Fruit fly (Drosophila melanogaster) whole organism, embryonic: ENCODE measurements around the gene CG18478.

Experiments
- CG10147 ChIP-seq: fragments of 200-800 bp; sonication (Bioruptor generic); optimal IDR thresholded peaks from 2 replicates; lab custom pipeline; 2019; ENCODE audit warnings: missing biosample characterization, mild to moderate bottlenecking, missing genetic modification characterization, moderate library complexity
- CG12071 ChIP-seq: fragments of 200-800 bp; sonication (Bioruptor generic); optimal IDR thresholded peaks from 3 replicates; lab custom pipeline; 2018; ENCODE audit warnings: missing biosample characterization, mild to moderate bottlenecking, missing genetic modification characterization
- CG12942 ChIP-seq: fragments of 200-800 bp; sonication (Bioruptor generic); optimal IDR thresholded peaks from 3 replicates; lab custom pipeline; 2016; ENCODE audit warnings: missing biosample characterization, missing genetic modification characterization
- CG13287 ChIP-seq: fragments of 200-800 bp; sonication (Bioruptor generic); IDR thresholded peaks from 2 replicates; pipeline ENCODE4 v1.3.6; 2022; ENCODE audit warnings: missing biosample characterization, missing genetic modification characterization; ENCODE audit not compliant: partially characterized antibody
- CG13296 ChIP-seq: fragments of 200-800 bp; sonication (Bioruptor generic); optimal IDR thresholded peaks from 3 replicates; lab custom pipeline; 2018; ENCODE audit warnings: missing biosample characterization, mild to moderate bottlenecking, missing genetic modification characterization
- CG15696 ChIP-seq: fragments of 200-800 bp; sonication (Bioruptor generic); optimal IDR thresholded peaks from 2 replicates; lab custom pipeline; 2019; ENCODE audit warnings: missing biosample characterization, mild to moderate bottlenecking, missing genetic modification characterization, moderate library complexity
- CG1647 ChIP-seq: fragments of 200-800 bp; sonication (Bioruptor generic); optimal IDR thresholded peaks from 3 replicates; lab custom pipeline; 2016; ENCODE audit warnings: missing biosample characterization, missing genetic modification characterization
- CG16815 ChIP-seq: fragments of 200-800 bp; sonication (Bioruptor generic); optimal IDR thresholded peaks from 3 replicates; lab custom pipeline; 2017; ENCODE audit warnings: missing biosample characterization, mild to moderate bottlenecking, missing genetic modification characterization
- CG17829 ChIP-seq: fragments of 200-800 bp; optimal IDR thresholded peaks from 2 replicates; lab custom pipeline; 2019; ENCODE audit warnings: missing biosample characterization, mild to moderate bottlenecking, missing genetic modification characterization, moderate library complexity
- CG18476 ChIP-seq: fragments of 200-800 bp; sonication (Bioruptor generic); optimal IDR thresholded peaks from 2 replicates; lab custom pipeline; 2016; ENCODE audit warnings: missing biosample characterization, mild to moderate bottlenecking, missing genetic modification characterization
- CG18599 ChIP-seq: fragments of 200-800 bp; sonication (Bioruptor generic); optimal IDR thresholded peaks from 3 replicates; lab custom pipeline; 2017; ENCODE audit warnings: missing biosample characterization, missing genetic modification characterization, mild to moderate bottlenecking, moderate library complexity, missing genetic modification reagents
- CG30403 ChIP-seq: fragments of 200-800 bp; sonication (Bioruptor generic); optimal IDR thresholded peaks from 3 replicates; lab custom pipeline; 2016; ENCODE audit warnings: missing biosample characterization, missing genetic modification characterization
- CG32772 ChIP-seq: fragments of 200-800 bp; sonication (Bioruptor generic); IDR thresholded peaks from 2 replicates; pipeline ENCODE4 v1.3.6; 2022; ENCODE audit warnings: missing biosample characterization, missing genetic modification characterization
- CG3726 ChIP-seq: fragments of 200-800 bp; sonication (Bioruptor generic); IDR thresholded peaks from 3 replicates; pipeline ENCODE4, ENCODE4 v1.3.6; 2022; ENCODE audit warnings: missing biosample characterization, missing genetic modification characterization
- CG4617 ChIP-seq: fragments of 200-800 bp; sonication (Bioruptor generic); optimal IDR thresholded peaks from 3 replicates; lab custom pipeline; 2016; ENCODE audit warnings: missing biosample characterization, missing genetic modification characterization, borderline replicate concordance
- CG5245 ChIP-seq: fragments of 200-800 bp; sonication (Bioruptor generic); optimal IDR thresholded peaks from 3 replicates; lab custom pipeline; 2016; ENCODE audit warnings: missing biosample characterization, missing genetic modification characterization
- CG7271 ChIP-seq: fragments of 200-800 bp; sonication (Bioruptor generic); optimal IDR thresholded peaks from 2 replicates; lab custom pipeline; 2018; ENCODE audit warnings: missing biosample characterization, mild to moderate bottlenecking, missing genetic modification characterization, moderate library complexity
- CG7987 ChIP-seq: fragments of 200-800 bp; sonication (Bioruptor generic); optimal IDR thresholded peaks from 2 replicates; lab custom pipeline; 2018; ENCODE audit warnings: missing biosample characterization, mild to moderate bottlenecking, missing genetic modification characterization, moderate library complexity
- CG8359 ChIP-seq: fragments of 200-800 bp; sonication (Bioruptor generic); optimal IDR thresholded peaks from 2 replicates; lab custom pipeline; 2017; ENCODE audit warnings: missing biosample characterization, mild to moderate bottlenecking, missing genetic modification characterization, borderline replicate concordance
- CTCF ChIP-seq: fragments of 200-800 bp; sonication (Bioruptor generic); optimal IDR thresholded peaks from 2 replicates; lab custom pipeline; 2017; ENCODE audit warnings: missing biosample characterization, mild to moderate bottlenecking, missing genetic modification characterization, moderate library complexity
- Dad ChIP-seq: fragments of 200-800 bp; sonication (Bioruptor generic); optimal IDR thresholded peaks from 3 replicates; lab custom pipeline; 2016; ENCODE audit warnings: missing biosample characterization, missing genetic modification characterization
- Ets65A ChIP-seq: fragments of 200-800 bp; sonication (Bioruptor generic); peaks from one replicate; lab custom pipeline; 2016; ENCODE audit warnings: missing biosample characterization, missing genetic modification characterization
- Hand ChIP-seq: fragments of 200-800 bp; sonication (Bioruptor generic); optimal IDR thresholded peaks from 2 replicates; lab custom pipeline; 2017; ENCODE audit warnings: mild to moderate bottlenecking, missing biosample characterization, missing genetic modification reagents, missing genetic modification characterization
- Hey ChIP-seq: fragments of 200-800 bp; sonication (Bioruptor generic); optimal IDR thresholded peaks from 3 replicates; lab custom pipeline; 2018; ENCODE audit warnings: missing biosample characterization, mild to moderate bottlenecking, missing genetic modification characterization
- Hr78 ChIP-seq, 2 experiments: fragments of 200-800 bp in 1 of 2; fragments of >200 bp in 1 of 2; sonication (Bioruptor generic) in 1 of 2; optimal IDR thresholded peaks; 2 replicates each; lab custom pipeline; 2017 to 2019; ENCODE audit warnings: missing biosample characterization in 2 of 2, missing genetic modification characterization in 2 of 2, mild to moderate bottlenecking in 1 of 2, moderate library complexity in 1 of 2
- Lhr ChIP-seq: fragments of 200-800 bp; sonication (Bioruptor generic); optimal IDR thresholded peaks from 3 replicates; lab custom pipeline; 2017; ENCODE audit warnings: mild to moderate bottlenecking, missing biosample characterization, missing genetic modification reagents, missing genetic modification characterization
- Mes4 ChIP-seq: fragments of 200-800 bp; sonication (Bioruptor generic); optimal IDR thresholded peaks from 2 replicates; lab custom pipeline; 2016; ENCODE audit warnings: missing biosample characterization, missing genetic modification characterization
- NC2α ChIP-seq: fragments of 200-800 bp; sonication (Bioruptor generic); optimal IDR thresholded peaks from 2 replicates; lab custom pipeline; 2016; ENCODE audit warnings: missing biosample characterization, missing genetic modification characterization
- NC2β ChIP-seq: fragments of 200-800 bp; sonication (Bioruptor generic); optimal IDR thresholded peaks from 2 replicates; lab custom pipeline; 2016; ENCODE audit warnings: missing biosample characterization, missing genetic modification characterization
- Poxn ChIP-seq: fragments of 200-800 bp; sonication (Bioruptor generic); IDR thresholded peaks from 2 replicates; pipeline ENCODE4 v1.3.6; 2022; ENCODE audit warnings: missing biosample characterization, missing genetic modification characterization
- al ChIP-seq: fragments of 200-800 bp; sonication (Bioruptor generic); IDR thresholded peaks from 2 replicates; pipeline ENCODE4 v1.3.6; 2022; ENCODE audit warnings: missing biosample characterization, missing genetic modification characterization
- amos ChIP-seq: fragments of 200-800 bp; sonication (Bioruptor generic); IDR thresholded peaks from 2 replicates; pipeline ENCODE4 v1.3.6; 2022; ENCODE audit warnings: missing biosample characterization, missing genetic modification characterization; ENCODE audit not compliant: partially characterized antibody
- ap ChIP-seq: fragments of 200-800 bp; sonication (Bioruptor generic); IDR thresholded peaks from 2 replicates; pipeline ENCODE4 v1.3.6; 2022; ENCODE audit warnings: missing biosample characterization, missing genetic modification characterization
- crp ChIP-seq, 2 experiments: fragments of 200-800 bp; sonication (Bioruptor generic); optimal IDR thresholded peaks; 2 replicates in 1 of 2; 3 replicates in 1 of 2; lab custom pipeline; 2017; ENCODE audit warnings: missing biosample characterization in 2 of 2, missing genetic modification characterization in 2 of 2, mild to moderate bottlenecking in 1 of 2, moderate library complexity in 1 of 2
- da ChIP-seq: fragments of 200-800 bp; sonication (Bioruptor generic); optimal IDR thresholded peaks from 2 replicates; lab custom pipeline; 2016; ENCODE audit warnings: missing biosample characterization, missing genetic modification characterization
- dmrt11E ChIP-seq: fragments of 200-800 bp; sonication (Bioruptor generic); optimal IDR thresholded peaks from 3 replicates; lab custom pipeline; 2018; ENCODE audit warnings: missing biosample characterization, mild to moderate bottlenecking, missing genetic modification characterization, moderate library complexity
- exex ChIP-seq: fragments of 200-800 bp; sonication (Bioruptor generic); optimal IDR thresholded peaks from 4 replicates; lab custom pipeline; 2018; ENCODE audit warnings: missing biosample characterization, mild to moderate bottlenecking, missing genetic modification characterization, moderate library complexity
- eyg ChIP-seq: fragments of 200-800 bp; sonication (Bioruptor generic); optimal IDR thresholded peaks from 3 replicates; lab custom pipeline; 2016; ENCODE audit warnings: missing biosample characterization, missing genetic modification characterization
- fd96Cb ChIP-seq: fragments of 200-800 bp; sonication (Bioruptor generic); optimal IDR thresholded peaks from 2 replicates; lab custom pipeline; 2018; ENCODE audit warnings: missing biosample characterization, mild to moderate bottlenecking, missing genetic modification characterization, moderate library complexity
- ftz-f1 ChIP-seq: fragments of 200-800 bp; sonication (Bioruptor generic); optimal IDR thresholded peaks from 2 replicates; lab custom pipeline; 2016; ENCODE audit warnings: missing biosample characterization, missing genetic modification characterization
- fu2 ChIP-seq: fragments of 200-800 bp; sonication (Bioruptor generic); optimal IDR thresholded peaks from 2 replicates; lab custom pipeline; 2016; ENCODE audit warnings: missing biosample characterization, missing genetic modification characterization
- gcm2 ChIP-seq: fragments of 200-800 bp; sonication (Bioruptor generic); optimal IDR thresholded peaks from 2 replicates; lab custom pipeline; 2016; ENCODE audit warnings: missing biosample characterization, missing genetic modification characterization
- hth ChIP-seq: fragments of >200 bp; optimal IDR thresholded peaks from 2 replicates; lab custom pipeline; 2017; ENCODE audit warnings: inconsistent platforms
- lola ChIP-seq, 3 experiments: fragments of >200 bp in 2 of 3; fragments of 200-800 bp in 1 of 3; sonication (Bioruptor generic) in 1 of 3; optimal IDR thresholded peaks; 2 replicates each; lab custom pipeline; 2017 to 2019; ENCODE audit warnings: missing biosample characterization in 3 of 3, missing genetic modification characterization in 3 of 3, mild to moderate bottlenecking in 1 of 3, moderate library complexity in 1 of 3
- pho ChIP-seq: fragments of 200-800 bp; sonication (Bioruptor generic); optimal IDR thresholded peaks from 2 replicates; lab custom pipeline; 2016; ENCODE audit warnings: missing biosample characterization, missing genetic modification characterization
- phol ChIP-seq: fragments of 200-800 bp; sonication (Bioruptor generic); optimal IDR thresholded peaks from 3 replicates; lab custom pipeline; 2018; ENCODE audit warnings: missing biosample characterization, mild to moderate bottlenecking, missing genetic modification characterization, moderate library complexity
- pnt ChIP-seq: fragments of 200-800 bp; sonication (Bioruptor generic); optimal IDR thresholded peaks from 3 replicates; lab custom pipeline; 2016; ENCODE audit warnings: missing biosample characterization, missing genetic modification characterization
- sens ChIP-seq: fragments of 200-800 bp; sonication (Bioruptor generic); peaks from one replicate; lab custom pipeline; 2016; ENCODE audit warnings: missing biosample characterization, missing genetic modification characterization
- seq ChIP-seq: fragments of 200-800 bp; sonication (Bioruptor generic); IDR thresholded peaks from 2 replicates; pipeline ENCODE4 v1.3.6; 2022; ENCODE audit warnings: missing biosample characterization, missing genetic modification characterization
- ttk ChIP-seq: fragments of 200-800 bp; sonication (Bioruptor generic); IDR thresholded peaks from 2 replicates; pipeline ENCODE4 v2.1.2; 2022; ENCODE audit warnings: missing biosample characterization, missing genetic modification characterization
- vnd ChIP-seq: fragments of 200-800 bp; sonication (Bioruptor generic); IDR thresholded peaks from 3 replicates; pipeline ENCODE4 v1.3.6; 2022; ENCODE audit warnings: missing biosample characterization, missing genetic modification characterization; ENCODE audit not compliant: partially characterized antibody
- yki ChIP-seq: fragments of >200 bp; optimal IDR thresholded peaks from 3 replicates; lab custom pipeline; 2018

The CG18478 gene

dm6 chr2L:15643791-15644190 is 26.2 kb upstream of the CG18478 start (continued):
- TF ChIP-seq exex (tag; lab: Kevin White, UChicago) (no peak), NC2α (GFP tag; lab: Kevin White, UChicago) (no peak), ap (GFP tag; lab: Robert Waterston, UW) (no peak), pnt (GFP tag; lab: Kevin White, UChicago) (no peak), dmrt11E (no peak), CG30403 (peak; percentile 31), CG17829 (tag; lab: Kevin White, UChicago) (no peak), CG8359 (no peak), seq (GFP tag; lab: Robert Waterston, UW) (no peak), amos (GFP tag; lab: Robert Waterston, UW) (no peak), crp (GFP tag; optimal IDR thresholded peaks at IDR 0.05; lab: Kevin White, UChicago) (no peak), da (GFP tag; lab: Kevin White, UChicago) (no peak), Hey (tag; lab: Kevin White, UChicago) (no peak), CG10147 (GFP tag; lab: Kevin White, UChicago) (no peak), CG12942 (GFP tag; lab: Kevin White, UChicago) (peak; percentile 10), CG13287 (GFP tag; lab: Robert Waterston, UW) (peak; percentile 41; the same call in 1 of the 2 replicates), CG7987 (GFP tag; lab: Kevin White, UChicago) (no peak), CG13296 (GFP tag; lab: Kevin White, UChicago) (no peak), CG7271 (no peak), NC2β (GFP tag; lab: Kevin White, UChicago) (no peak), CG18599 (GFP tag; lab: Kevin White, UChicago) (no peak), eyg (GFP tag; lab: Kevin White, UChicago) (no peak), ftz-f1 (GFP tag; lab: Kevin White, UChicago) (no peak), CG12071 (GFP tag; lab: Kevin White, UChicago) (no peak), fd96Cb (no peak), CG15696 (tag; lab: Kevin White, UChicago) (no peak), lola (GFP tag; optimal IDR thresholded peaks at IDR 0.05; lab: Kevin White, UChicago) (no peak), ttk (GFP tag; lab: Robert Waterston, UW) (no peak), CG18476 (GFP tag; lab: Kevin White, UChicago) (no peak), Hand (GFP tag; lab: Kevin White, UChicago) (no peak), Ets65A (GFP tag; lab: Kevin White, UChicago) (no peak), Hr78 (GFP tag; optimal IDR thresholded peaks at IDR 0.05; lab: Kevin White, UChicago) (no peak), yki (lab: Kevin White, UChicago) (no peak), CG5245 (GFP tag; lab: Kevin White, UChicago) (peak; percentile 20), Lhr (peak; percentile 15), CG3726 (0 out of 3 replicates have a peak, but pooled peaks have one; percentile 29), al (GFP tag; lab: Robert Waterston, UW) (no peak; the same call in 1 of the 2 replicates), CG4617 (GFP tag; lab: Kevin White, UChicago) (no peak), CTCF (peak; percentile 97), CG1647 (GFP tag; lab: Kevin White, UChicago) (no peak), phol (no peak), Dad (GFP tag; lab: Kevin White, UChicago) (no peak), pho (GFP tag; lab: Kevin White, UChicago) (no peak), vnd (no peak), hth (no peak), CG16815 (GFP tag; lab: Kevin White, UChicago) (no peak), Mes4 (no peak), Poxn (GFP tag; lab: Robert Waterston, UW) (no peak), gcm2 (GFP tag; lab: Kevin White, UChicago) (no peak), CG32772 (GFP tag; lab: Robert Waterston, UW) (no peak), fu2 (GFP tag; lab: Kevin White, UChicago) (no peak), sens (GFP tag; lab: Kevin White, UChicago) (peak; percentile 64)
